Fruit fly (Drosophila melanogaster): ENCODE results near the gene vnc.

The vnc gene

dm6 chr3L:9974172-9974896 lies 2.2 kb downstream of the vnc start, which contains the start of gene dpr6 (continued):
- no peak for TF ChIP-seq CG15011 (GFP tag; optimal IDR thresholded peaks at IDR 0.05)
- TF ChIP-seq B-H1 (GFP tag; IDR thresholded peaks at IDR 0.05): no peak
- TF ChIP-seq nerfin-2 (GFP tag; IDR thresholded peaks at IDR 0.05; ENCODE audit: partially characterized antibody): no peak
- no peak for TF ChIP-seq dm (GFP tag; optimal IDR thresholded peaks at IDR 0.05)
- TF ChIP-seq Sox102F (GFP tag; optimal IDR thresholded peaks at IDR 0.05): peak; percentile 6
- no peak for TF ChIP-seq CG10565 (GFP tag; optimal IDR thresholded peaks at IDR 0.05)
- TF ChIP-seq CG10209 (GFP tag; optimal IDR thresholded peaks at IDR 0.05): no peak
- no peak for TF ChIP-seq row (GFP tag; IDR thresholded peaks at IDR 0.05)
- TF ChIP-seq scrt (GFP tag; optimal IDR thresholded peaks at IDR 0.05): peak; percentile 25
- no peak for TF ChIP-seq pita (GFP tag; optimal IDR thresholded peaks at IDR 0.05)
- no peak for TF ChIP-seq ap (GFP tag; IDR thresholded peaks at IDR 0.05)
- no peak for TF ChIP-seq eyg (GFP tag; optimal IDR thresholded peaks at IDR 0.05)
- TF ChIP-seq nom (GFP tag; optimal IDR thresholded peaks at IDR 0.05): no peak
- no peak for TF ChIP-seq CG7963 (GFP tag; IDR thresholded peaks at IDR 0.05; ENCODE audit: partially characterized antibody)
- TF ChIP-seq CG14441 (GFP tag; IDR thresholded peaks at IDR 0.05): no peak
- no peak for TF ChIP-seq CG6272 (GFP tag; IDR thresholded peaks at IDR 0.05)
- no peak for TF ChIP-seq CG10979 (tag; optimal IDR thresholded peaks at IDR 0.05)
- peak; percentile 4 for TF ChIP-seq PHDP (tag; optimal IDR thresholded peaks at IDR 0.05)
- peak; percentile 23 for TF ChIP-seq NfI (GFP tag; optimal IDR thresholded peaks at IDR 0.05)
- no peak for TF ChIP-seq tio (GFP tag; optimal IDR thresholded peaks at IDR 0.05)
- TF ChIP-seq lmd (GFP tag; IDR thresholded peaks at IDR 0.05): no peak
- 0 out of 3 replicates have a peak, but pooled peaks have one; percentile 21 for TF ChIP-seq CG34224 (GFP tag; IDR thresholded peaks at IDR 0.05; ENCODE audit: partially characterized antibody)
- TF ChIP-seq CG9817 (tag; optimal IDR thresholded peaks at IDR 0.05): no peak
- 0 out of 3 replicates have a peak, but pooled peaks have one; percentile 13 for TF ChIP-seq zen2 (GFP tag; IDR thresholded peaks at IDR 0.05; ENCODE audit: partially characterized antibody)
- no peak for TF ChIP-seq pum (GFP tag; optimal IDR thresholded peaks at IDR 0.05)
- TF ChIP-seq CG1603 (tag; optimal IDR thresholded peaks at IDR 0.05): peak; percentile 10
- no peak for TF ChIP-seq Fer2 (tag; optimal IDR thresholded peaks at IDR 0.05)
- no peak for TF ChIP-seq HmgZ (tag; optimal IDR thresholded peaks at IDR 0.05)
- peak; percentile 8 for TF ChIP-seq CG9437 (GFP tag; optimal IDR thresholded peaks at IDR 0.05)
- TF ChIP-seq Bgb (GFP tag; IDR thresholded peaks at IDR 0.05; ENCODE audit: partially characterized antibody): 0 out of 2 replicates have a peak, but pooled peaks have one; percentile 24
- TF ChIP-seq shn (GFP tag; optimal IDR thresholded peaks at IDR 0.05): no peak
- TF ChIP-seq CG11504 (tag; optimal IDR thresholded peaks at IDR 0.05): peak; percentile 8
- peak in 1 of 2 experiments; percentile 75 for TF ChIP-seq crp (GFP tag; optimal IDR thresholded peaks at IDR 0.05)
- TF ChIP-seq Dad (GFP tag; optimal IDR thresholded peaks at IDR 0.05): no peak
- no peak for TF ChIP-seq C15 (GFP tag; IDR thresholded peaks at IDR 0.05)
- no peak for TF ChIP-seq her (GFP tag; optimal IDR thresholded peaks at IDR 0.05)
- TF ChIP-seq Deaf1 (tag; optimal IDR thresholded peaks at IDR 0.05): peak; percentile 46
- TF ChIP-seq Chrac-16 (GFP tag; optimal IDR thresholded peaks at IDR 0.05): no peak
- no peak for TF ChIP-seq CG6854 (GFP tag; optimal IDR thresholded peaks at IDR 0.05)
- TF ChIP-seq CG43689 (GFP tag; IDR thresholded peaks at IDR 0.05): no peak
- no peak for TF ChIP-seq CG15696 (tag; optimal IDR thresholded peaks at IDR 0.05)
- no peak for TF ChIP-seq Sry-β (GFP tag; optimal IDR thresholded peaks at IDR 0.05)
- TF ChIP-seq Antp (GFP tag; optimal IDR thresholded peaks at IDR 0.05): no peak
- TF ChIP-seq CTCF (GFP tag; optimal IDR thresholded peaks at IDR 0.05): peak; percentile 94
- TF ChIP-seq CG12299 (tag; optimal IDR thresholded peaks at IDR 0.05): no peak
- no peak for TF ChIP-seq peb (GFP tag; IDR thresholded peaks at IDR 0.05)

All from whole organism, embryonic.